Worm (Caenorhabditis elegans) whole organism, mixed stage, embryonic: ENCODE measurements around the gene srbc-66.
"Not testable (repeated sequence)": the region's sequence is repeated elsewhere in the genome, so short reads cannot be mapped to it uniquely, and the experiment has no call there.

Experiments
- M03D4.4 ChIP-seq: sonication (generic microtip); optimal IDR thresholded peaks from 2 replicates; lab custom pipeline; 2017; ENCODE audit warnings: mild to moderate bottlenecking, missing genetic modification characterization, missing compliant biosample characterization
- bed-3 ChIP-seq: fragments of 200-800 bp; sonication (Bioruptor generic); optimal IDR thresholded peaks from 3 replicates; lab custom pipeline; 2018; ENCODE audit warnings: mild to moderate bottlenecking, missing genetic modification characterization, moderate library complexity, missing compliant biosample characterization
- ceh-39 ChIP-seq: fragments of 150-350 bp; optimal IDR thresholded peaks from 2 replicates; lab custom pipeline; 2014; ENCODE audit warnings: missing biosample characterization, missing genetic modification characterization
- ceh-43 ChIP-seq: fragments of 200-800 bp; sonication (Bioruptor generic); optimal IDR thresholded peaks from 2 replicates; lab custom pipeline; 2018; ENCODE audit warnings: mild to moderate bottlenecking, missing genetic modification characterization, moderate library complexity, missing compliant biosample characterization
- cnd-1 ChIP-seq: fragments of 200-800 bp; sonication (Bioruptor generic); optimal IDR thresholded peaks from 2 replicates; lab custom pipeline; 2018; ENCODE audit warnings: mild to moderate bottlenecking, missing genetic modification characterization, missing compliant biosample characterization
- drap-1 ChIP-seq: fragments of 200-800 bp; sonication (Bioruptor generic); optimal IDR thresholded peaks from 3 replicates; lab custom pipeline; 2018; ENCODE audit warnings: mild to moderate bottlenecking, missing genetic modification characterization, missing compliant biosample characterization
- elt-1 ChIP-seq: sonication (generic microtip); optimal IDR thresholded peaks from 2 replicates; lab custom pipeline; 2017; ENCODE audit warnings: missing genetic modification characterization, mild to moderate bottlenecking, missing compliant biosample characterization, antibody characterized with exemption, moderate library complexity, borderline replicate concordance; ENCODE audit not compliant: insufficient read depth
- flh-1 ChIP-seq: fragments of 200-800 bp; sonication (Bioruptor generic); optimal IDR thresholded peaks from 2 replicates; lab custom pipeline; 2018; ENCODE audit warnings: mild to moderate bottlenecking, missing genetic modification characterization, moderate library complexity, missing compliant biosample characterization
- ham-2 ChIP-seq: fragments of 200-800 bp; sonication (Bioruptor generic); optimal IDR thresholded peaks from 2 replicates; lab custom pipeline; 2018; ENCODE audit warnings: mild to moderate bottlenecking, missing genetic modification characterization, missing compliant biosample characterization
- hlh-1 ChIP-seq: fragments of 150-350 bp; optimal IDR thresholded peaks from 2 replicates; lab custom pipeline; 2014; ENCODE audit warnings: missing biosample characterization, missing genetic modification reagents, missing genetic modification characterization
- lin-13 ChIP-seq: fragments of 150-350 bp; optimal IDR thresholded peaks from 2 replicates; lab custom pipeline; 2014; ENCODE audit warnings: missing biosample characterization, missing genetic modification characterization
- lin-32 ChIP-seq: fragments of 200-800 bp; sonication (Bioruptor generic); optimal IDR thresholded peaks from 2 replicates; lab custom pipeline; 2018; ENCODE audit warnings: mild to moderate bottlenecking, missing genetic modification characterization, missing compliant biosample characterization
- lsy-2 ChIP-seq: fragments of 150-350 bp; optimal IDR thresholded peaks from 2 replicates; lab custom pipeline; 2014; ENCODE audit warnings: missing biosample characterization, missing genetic modification characterization
- mab-5 ChIP-seq: fragments of 150-350 bp; optimal IDR thresholded peaks from 2 replicates; lab custom pipeline; 2014; ENCODE audit warnings: missing biosample characterization, missing genetic modification characterization
- mep-1 ChIP-seq: fragments of 150-350 bp; optimal IDR thresholded peaks from 2 replicates; lab custom pipeline; 2017; ENCODE audit warnings: missing biosample characterization, missing genetic modification reagents, missing genetic modification characterization, inconsistent platforms
- mls-2 ChIP-seq: sonication (generic microtip); optimal IDR thresholded peaks from 2 replicates; lab custom pipeline; 2016; ENCODE audit warnings: mild to moderate bottlenecking, missing genetic modification characterization, moderate library complexity, missing compliant biosample characterization
- nhr-12 ChIP-seq: fragments of 150-350 bp; optimal IDR thresholded peaks from 2 replicates; lab custom pipeline; 2014; ENCODE audit warnings: missing biosample characterization, missing genetic modification characterization
- nhr-2 ChIP-seq: fragments of 150-350 bp; optimal IDR thresholded peaks from 2 replicates; lab custom pipeline; 2014; ENCODE audit warnings: missing biosample characterization, missing genetic modification characterization
- nhr-237 ChIP-seq: fragments of 150-350 bp; optimal IDR thresholded peaks from 2 replicates; lab custom pipeline; 2014; ENCODE audit warnings: missing biosample characterization, missing genetic modification characterization
- nhr-28 ChIP-seq: fragments of 150-350 bp; optimal IDR thresholded peaks from 2 replicates; lab custom pipeline; 2014; ENCODE audit warnings: missing biosample characterization, missing genetic modification characterization
- nhr-76 ChIP-seq: sonication (generic microtip); optimal IDR thresholded peaks from 2 replicates; lab custom pipeline; 2017; ENCODE audit warnings: missing biosample characterization, missing genetic modification characterization
- sem-2 ChIP-seq: fragments of 200-800 bp; sonication (Bioruptor generic); optimal IDR thresholded peaks from 2 replicates; lab custom pipeline; 2018; ENCODE audit warnings: mild to moderate bottlenecking, missing genetic modification characterization, missing compliant biosample characterization
- snpc-4 ChIP-seq: fragments of 150-350 bp; optimal IDR thresholded peaks from 2 replicates; lab custom pipeline; 2014; ENCODE audit warnings: missing biosample characterization, missing genetic modification characterization
- sptf-1 ChIP-seq: sonication (generic microtip); optimal IDR thresholded peaks from 2 replicates; lab custom pipeline; 2017; ENCODE audit warnings: mild to moderate bottlenecking, missing genetic modification characterization, moderate library complexity, missing compliant biosample characterization
- unc-120 ChIP-seq: sonication (generic microtip); optimal IDR thresholded peaks from 2 replicates; lab custom pipeline; 2017; ENCODE audit warnings: missing genetic modification characterization, missing compliant biosample characterization; ENCODE audit not compliant: poor library complexity, severe bottlenecking
- unc-39 ChIP-seq: fragments of 150-350 bp; optimal IDR thresholded peaks from 2 replicates; lab custom pipeline; 2014; ENCODE audit warnings: missing biosample characterization, missing genetic modification characterization
- unc-62 ChIP-seq: fragments of 150-350 bp; optimal IDR thresholded peaks from 2 replicates; lab custom pipeline; 2014; ENCODE audit warnings: missing biosample characterization, missing genetic modification reagents, missing genetic modification characterization
- zip-8 ChIP-seq: fragments of 150-350 bp; optimal IDR thresholded peaks from 2 replicates; lab custom pipeline; 2014; ENCODE audit warnings: missing biosample characterization, missing genetic modification characterization

srbc-66 gene

ce11 chrV:3496880-3497279, 33.6 kb upstream of the srbc-66 start, which contains the start of gene C07G3.15:
Gene C07G3.15 (minus strand): TSS chrV:3496980.
- no peak for TF ChIP-seq mep-1 (tag; lab: Kevin White, UChicago)
- no peak for TF ChIP-seq cnd-1 (tag; lab: Kevin White, UChicago)
- TF ChIP-seq ceh-39 (tag; lab: Kevin White, UChicago) = no peak
- no peak for TF ChIP-seq unc-62 (GFP tag; lab: Kevin White, UChicago)
- TF ChIP-seq M03D4.4 (tag; lab: Kevin White, UChicago) = no peak
- TF ChIP-seq ceh-43 (GFP tag; lab: Kevin White, UChicago) = no peak
- TF ChIP-seq snpc-4 (tag; lab: Kevin White, UChicago) = no peak
- no peak for TF ChIP-seq nhr-28 (tag; lab: Kevin White, UChicago)
- TF ChIP-seq, all 35 proteins: peak for 0

DNA sequence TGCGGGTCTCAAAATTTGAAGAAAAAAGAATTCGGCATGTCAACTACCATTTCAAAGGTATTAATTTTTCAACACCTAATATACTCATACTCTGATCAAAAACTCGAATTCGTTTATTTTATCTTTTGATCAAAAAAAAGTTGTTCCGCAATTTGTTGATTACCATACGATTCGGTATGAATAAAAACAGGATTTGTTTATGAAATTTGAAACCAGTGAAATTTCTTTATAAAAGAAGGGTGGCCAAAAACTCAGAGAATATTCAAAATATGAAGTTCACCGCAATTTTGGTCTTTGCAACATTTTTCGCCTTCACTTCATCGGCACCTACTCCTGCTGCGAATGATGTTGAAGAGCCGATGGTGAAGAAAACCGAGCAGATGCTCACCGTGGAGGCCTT, 28.5 kb upstream of the srbc-66 start, which contains the start of the genes C07G3.8 and C07G3.10:
TSS of gene C07G3.8 (minus strand) at position 101 of the 400 bp plus-strand sequence.
TSS of gene C07G3.10 (plus strand) at position 270 of the 400 bp plus-strand sequence.
- TF ChIP-seq nhr-2 (tag; lab: Kevin White, UChicago) = no peak
- TF ChIP-seq ceh-43 (GFP tag; lab: Kevin White, UChicago) = no peak
- TF ChIP-seq unc-120 (tag; lab: Kevin White, UChicago) = no peak
- no peak for TF ChIP-seq flh-1
- TF ChIP-seq unc-62 (GFP tag; lab: Kevin White, UChicago) = no peak
- TF ChIP-seq hlh-1 (tag; lab: Kevin White, UChicago) = no peak
- TF ChIP-seq bed-3 (GFP tag; lab: Kevin White, UChicago) = no peak
- no peak for TF ChIP-seq lin-13 (tag; lab: Kevin White, UChicago)
- no peak for TF ChIP-seq sem-2 (GFP tag; lab: Kevin White, UChicago)
- no peak for TF ChIP-seq mls-2 (tag; lab: Kevin White, UChicago)

ce11 chrV:3505745-3506144, 24.8 kb upstream of the srbc-66 start:
- no peak for TF ChIP-seq mep-1 (tag; lab: Kevin White, UChicago)
- TF ChIP-seq M03D4.4 (tag; lab: Kevin White, UChicago) = no peak
- no peak for TF ChIP-seq mab-5 (tag; lab: Kevin White, UChicago)
- TF ChIP-seq lin-32 (GFP tag; lab: Kevin White, UChicago) = no peak
- no peak for TF ChIP-seq nhr-28 (tag; lab: Kevin White, UChicago)
- no peak for TF ChIP-seq ceh-43 (GFP tag; lab: Kevin White, UChicago)
- no peak for TF ChIP-seq lin-13 (tag; lab: Kevin White, UChicago)
- TF ChIP-seq nhr-237 = no peak
- TF ChIP-seq mls-2 (tag; lab: Kevin White, UChicago) = no peak
- no peak for TF ChIP-seq drap-1 (GFP tag; lab: Kevin White, UChicago)
- no peak for TF ChIP-seq cnd-1 (tag; lab: Kevin White, UChicago)

- TF ChIP-seq nhr-2, hlh-1, lin-13 (tag; lab: Kevin White, UChicago): not testable (repeated sequence)
- TF ChIP-seq, all 35 proteins: peak for 0; not testable (repeated sequence) for 35
These were observed 24.3 kb upstream of the srbc-66 start, which contains the start of gene ugt-64 for ce11 chrV:3506252-3506651. Gene ugt-64 (minus strand): TSS chrV:3506352.

DNA sequence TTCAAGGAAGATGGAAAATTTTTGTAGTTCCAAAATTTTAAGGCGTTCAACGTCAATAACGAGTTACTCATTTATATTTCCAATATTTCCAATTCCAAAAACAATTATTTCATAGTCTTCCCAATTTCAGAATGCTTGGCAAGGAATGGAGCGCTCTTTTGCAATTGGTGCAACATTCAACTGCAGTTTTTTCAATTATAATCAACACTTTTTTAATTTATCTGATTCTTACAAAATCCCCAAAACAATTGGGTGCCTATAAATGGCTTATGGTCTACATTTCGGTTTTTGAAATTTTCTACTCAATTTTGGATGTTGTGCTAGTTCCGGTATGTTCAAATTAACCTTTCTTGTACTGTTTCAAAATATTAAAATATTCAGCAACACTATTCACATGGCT, 22.8 kb upstream of the srbc-66 start, which contains the start of gene str-225:
TSS of gene str-225 (plus strand) at position 132 of the 400 bp plus-strand sequence.
- TF ChIP-seq nhr-28 (tag; lab: Kevin White, UChicago) = no peak
- no peak for TF ChIP-seq sem-2 (GFP tag; lab: Kevin White, UChicago)
- TF ChIP-seq snpc-4 (tag; lab: Kevin White, UChicago) = no peak
- no peak for TF ChIP-seq elt-1 (tag; lab: Kevin White, UChicago)
- no peak for TF ChIP-seq zip-8 (tag; lab: Kevin White, UChicago)
- TF ChIP-seq ham-2 = no peak
- TF ChIP-seq unc-62 (GFP tag; lab: Kevin White, UChicago) = no peak
- TF ChIP-seq flh-1 = no peak
- no peak for TF ChIP-seq cnd-1 (tag; lab: Kevin White, UChicago)
- TF ChIP-seq unc-120 (tag; lab: Kevin White, UChicago) = no peak
- TF ChIP-seq nhr-12 (tag; lab: Kevin White, UChicago) = no peak
- TF ChIP-seq, all 35 proteins: peak for 0

ce11 chrV:3509878-3510277, 20.6 kb upstream of the srbc-66 start, which contains the start of gene str-228:
Gene str-228 (plus strand): TSS chrV:3510178.
- TF ChIP-seq hlh-1 (tag; lab: Kevin White, UChicago) (no peak), lin-32 (GFP tag; lab: Kevin White, UChicago) (no peak), sem-2 (GFP tag; lab: Kevin White, UChicago) (no peak), unc-62 (GFP tag; lab: Kevin White, UChicago) (no peak), unc-39 (tag; lab: Kevin White, UChicago) (no peak), lin-13 (tag; lab: Kevin White, UChicago) (no peak), lsy-2 (no peak), mab-5 (tag; lab: Kevin White, UChicago) (no peak), elt-1 (tag; lab: Kevin White, UChicago) (no peak), bed-3 (GFP tag; lab: Kevin White, UChicago) (no peak), mls-2 (tag; lab: Kevin White, UChicago) (no peak), unc-120 (tag; lab: Kevin White, UChicago) (no peak), sptf-1 (no peak), ceh-43 (GFP tag; lab: Kevin White, UChicago) (no peak), nhr-237 (no peak), nhr-12 (tag; lab: Kevin White, UChicago) (no peak), nhr-76 (no peak), nhr-28 (tag; lab: Kevin White, UChicago) (no peak)
